Worm (Caenorhabditis elegans) whole organism, L2 larva: ENCODE measurements around the gene ndx-3.

Experiments
- F13H6.1 ChIP-seq: sonication (generic microtip); optimal IDR thresholded peaks from 2 replicates; lab custom pipeline; 2016; ENCODE audit warnings: missing genetic modification characterization, missing compliant biosample characterization
- Y55F3AM.14 ChIP-seq: fragments of 200-800 bp; sonication (Bioruptor generic); optimal IDR thresholded peaks from 2 replicates; lab custom pipeline; 2018; ENCODE audit warnings: mild to moderate bottlenecking, missing genetic modification characterization, missing compliant biosample characterization
- ZK546.5 ChIP-seq: sonication (generic microtip); optimal IDR thresholded peaks from 2 replicates; lab custom pipeline; 2017; ENCODE audit warnings: missing biosample characterization, missing genetic modification characterization
- alr-1 ChIP-seq: fragments of 150-350 bp; optimal IDR thresholded peaks from 2 replicates; lab custom pipeline; 2014; ENCODE audit warnings: missing biosample characterization, missing genetic modification characterization
- egl-27 ChIP-seq: sonication (generic microtip); optimal IDR thresholded peaks from 3 replicates; lab custom pipeline; 2017; ENCODE audit warnings: missing biosample characterization, missing genetic modification reagents, missing genetic modification characterization
- elt-1 ChIP-seq: fragments of 150-350 bp; optimal IDR thresholded peaks from 2 replicates; lab custom pipeline; 2014; ENCODE audit warnings: missing biosample characterization, missing genetic modification characterization
- elt-3 ChIP-seq: sonication (generic microtip); optimal IDR thresholded peaks from 2 replicates; lab custom pipeline; 2017; ENCODE audit warnings: missing biosample characterization, missing genetic modification characterization
- fos-1 ChIP-seq: fragments of 150-350 bp; optimal IDR thresholded peaks from 2 replicates; lab custom pipeline; 2014; ENCODE audit warnings: missing biosample characterization, missing genetic modification characterization
- gmeb-1 ChIP-seq: fragments of 150-350 bp; optimal IDR thresholded peaks from 2 replicates; lab custom pipeline; 2014; ENCODE audit warnings: missing biosample characterization, missing genetic modification characterization
- lin-11 ChIP-seq: fragments of 150-350 bp; sonication (generic microtip); optimal IDR thresholded peaks from 2 replicates; lab custom pipeline; 2014; ENCODE audit warnings: missing biosample characterization, missing genetic modification characterization, inconsistent platforms, mixed read lengths
- lin-39 ChIP-seq: fragments of 150-350 bp; optimal IDR thresholded peaks from 2 replicates; lab custom pipeline; 2014; ENCODE audit warnings: missing biosample characterization, missing genetic modification reagents, missing genetic modification characterization
- mab-5 ChIP-seq: fragments of 150-350 bp; optimal IDR thresholded peaks from 2 replicates; lab custom pipeline; 2014; ENCODE audit warnings: missing biosample characterization, missing genetic modification characterization
- mbf-1 ChIP-seq: sonication (generic microtip); optimal IDR thresholded peaks from 2 replicates; lab custom pipeline; 2017; ENCODE audit warnings: missing biosample characterization, missing genetic modification characterization
- mdl-1 ChIP-seq, 2 experiments: fragments of 150-350 bp in 1 of 2; sonication (generic microtip) in 1 of 2; optimal IDR thresholded peaks; 2 replicates each; lab custom pipeline; 2017; ENCODE audit warnings: missing biosample characterization in 2 of 2, missing genetic modification characterization in 2 of 2
- nhr-10 ChIP-seq: sonication (generic microtip); optimal IDR thresholded peaks from 2 replicates; lab custom pipeline; 2017; ENCODE audit warnings: missing biosample characterization, missing genetic modification characterization
- nhr-21 ChIP-seq: fragments of 150-350 bp; optimal IDR thresholded peaks from 2 replicates; lab custom pipeline; 2014; ENCODE audit warnings: missing biosample characterization, missing genetic modification characterization
- nhr-237 ChIP-seq: fragments of 150-350 bp; optimal IDR thresholded peaks from 2 replicates; lab custom pipeline; 2014; ENCODE audit warnings: missing biosample characterization, missing genetic modification characterization
- nhr-25 ChIP-seq: fragments of 150-350 bp; sonication (generic microtip); optimal IDR thresholded peaks from 3 replicates; lab custom pipeline; 2014; ENCODE audit warnings: missing biosample characterization, missing genetic modification characterization
- nhr-6 ChIP-seq: fragments of 150-350 bp; optimal IDR thresholded peaks from 2 replicates; lab custom pipeline; 2014; ENCODE audit warnings: missing biosample characterization, missing genetic modification characterization
- peb-1 ChIP-seq: fragments of 150-350 bp; optimal IDR thresholded peaks from 2 replicates; lab custom pipeline; 2014; ENCODE audit warnings: missing biosample characterization, missing genetic modification characterization
- sem-4 ChIP-seq: fragments of 150-350 bp; optimal IDR thresholded peaks from 2 replicates; lab custom pipeline; 2014; ENCODE audit warnings: missing biosample characterization, missing genetic modification reagents, missing genetic modification characterization
- skn-1 ChIP-seq: sonication (generic microtip); optimal IDR thresholded peaks from 2 replicates; lab custom pipeline; 2017; ENCODE audit warnings: missing biosample characterization, missing genetic modification characterization
- sma-9 ChIP-seq, 2 experiments: fragments of 150-350 bp in 1 of 2; sonication (generic microtip) in 1 of 2; optimal IDR thresholded peaks; 2 replicates each; lab custom pipeline; 2014 to 2016; ENCODE audit warnings: missing genetic modification characterization in 2 of 2, mild to moderate bottlenecking in 1 of 2, missing biosample characterization in 1 of 2, missing compliant biosample characterization in 1 of 2, missing genetic modification reagents in 1 of 2, moderate library complexity in 1 of 2
- snpc-4 ChIP-seq: fragments of 150-350 bp; optimal IDR thresholded peaks from 2 replicates; lab custom pipeline; 2014; ENCODE audit warnings: missing biosample characterization, missing genetic modification characterization
- zag-1 ChIP-seq: fragments of 150-350 bp; optimal IDR thresholded peaks from 2 replicates; lab custom pipeline; 2014; ENCODE audit warnings: missing biosample characterization, missing genetic modification characterization
- ztf-4 ChIP-seq: fragments of 150-350 bp; optimal IDR thresholded peaks from 2 replicates; lab custom pipeline; 2014; ENCODE audit warnings: missing biosample characterization, missing genetic modification characterization

Gene ndx-3

DNA sequence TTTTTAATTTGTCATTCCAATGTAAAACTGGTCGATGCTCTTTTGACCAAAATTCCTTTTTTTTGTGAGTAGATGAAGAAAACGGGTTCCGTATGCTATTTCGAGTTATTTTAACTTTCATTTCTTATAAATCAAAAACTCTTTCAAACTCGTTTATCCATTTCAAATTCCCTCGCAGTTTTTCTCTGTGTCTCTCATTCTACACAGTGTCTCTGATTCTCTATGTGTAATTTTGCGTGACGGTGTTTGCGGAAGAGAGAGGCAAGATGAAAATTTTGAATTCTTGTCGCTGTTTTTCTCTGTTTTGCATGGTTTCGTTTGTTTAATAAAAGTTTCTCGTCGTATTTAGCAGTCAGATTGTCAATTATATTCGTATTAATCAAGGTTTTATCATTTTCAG, 45.7 kb downstream of the ndx-3 start, which contains the start of gene citk-2 (continued):
- TF ChIP-seq alr-1, result no peak
- no peak for TF ChIP-seq fos-1 (tag; lab: Kevin White, UChicago)
- peak; percentile 39 for TF ChIP-seq ZK546.5 (tag; lab: Kevin White, UChicago)
- TF ChIP-seq gmeb-1 (tag; lab: Kevin White, UChicago), result peak; percentile 100
- peak; percentile 94 for TF ChIP-seq sma-9 (GFP tag; optimal IDR thresholded peaks at IDR 0.05; lab: Kevin White, UChicago)
- TF ChIP-seq sma-9 (tag; optimal IDR thresholded peaks at IDR 0.05; lab: Kevin White, UChicago), result no peak
- no peak for TF ChIP-seq peb-1 (tag; lab: Kevin White, UChicago)
- TF ChIP-seq mab-5 (tag; lab: Kevin White, UChicago), result peak; percentile 87
- TF ChIP-seq elt-3 (tag; lab: Kevin White, UChicago), result no peak
- TF ChIP-seq lin-11 (tag; lab: Kevin White, UChicago), result no peak
- no peak for TF ChIP-seq Y55F3AM.14 (GFP tag; lab: Kevin White, UChicago)
- TF ChIP-seq, all 48 proteins: peak for 16

DNA sequence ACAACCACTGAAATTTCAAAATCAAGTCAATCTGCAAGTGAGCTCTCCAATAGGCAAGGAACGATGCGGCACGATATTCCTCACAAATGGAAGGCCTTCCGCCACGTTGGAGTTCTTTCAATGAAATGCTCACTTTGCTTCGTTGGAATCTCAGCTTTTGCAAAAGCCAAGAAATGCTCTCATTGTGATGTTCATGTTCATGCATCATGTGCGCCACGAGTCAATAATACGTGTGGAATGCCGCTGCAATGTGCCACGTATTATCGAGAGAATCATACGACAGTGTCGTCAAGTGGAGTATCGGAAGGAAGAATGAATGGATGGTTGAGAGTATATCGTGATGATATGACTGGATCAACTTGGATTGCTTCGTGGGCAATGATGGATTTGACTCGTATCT, 48.5 kb downstream of the ndx-3 start:
- TF ChIP-seq sem-4 (tag; lab: Kevin White, UChicago) (no peak), F13H6.1 (no peak), fos-1 (tag; lab: Kevin White, UChicago) (no peak), nhr-21 (tag; lab: Kevin White, UChicago) (no peak), snpc-4 (no peak), nhr-6 (no peak), elt-3 (tag; lab: Kevin White, UChicago) (no peak)

DNA sequence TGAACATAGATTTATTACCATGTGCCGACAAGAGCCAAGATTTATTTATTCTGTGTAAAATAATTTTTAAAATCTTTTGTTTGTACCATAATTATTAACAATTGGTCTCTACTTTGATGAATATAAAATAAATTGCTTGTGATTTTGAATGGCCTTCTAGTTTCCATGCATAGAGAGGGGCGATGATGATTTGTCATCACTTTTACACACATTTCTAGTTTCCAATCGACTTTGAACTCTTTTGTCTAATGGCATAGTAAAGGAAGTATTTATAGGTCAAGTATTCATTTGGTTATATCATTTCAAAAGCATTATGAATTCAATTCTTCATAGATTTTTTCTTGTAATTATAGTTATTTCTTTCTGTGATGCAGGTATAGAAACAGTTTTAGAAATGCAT, 50.3 kb downstream of the ndx-3 start, which contains the start of gene F59A6.10:
F59A6.10 (plus strand) TSS at position 301 of the 400 bp plus-strand sequence.
- no peak for TF ChIP-seq ztf-4 (tag; lab: Kevin White, UChicago)
- TF ChIP-seq nhr-237 (tag; lab: Kevin White, UChicago), result no peak
- TF ChIP-seq elt-1 (tag; lab: Kevin White, UChicago), result no peak
- no peak for TF ChIP-seq mbf-1 (tag; lab: Kevin White, UChicago)
- no peak for TF ChIP-seq fos-1 (tag; lab: Kevin White, UChicago)
- TF ChIP-seq mdl-1 (tag; optimal IDR thresholded peaks at IDR 0.05; lab: Kevin White, UChicago), result no peak
- TF ChIP-seq skn-1 (tag; lab: Kevin White, UChicago), result no peak
- TF ChIP-seq zag-1, result no peak
- TF ChIP-seq nhr-25 (tag; lab: Kevin White, UChicago), result no peak
- no peak for TF ChIP-seq lin-39
- no peak for TF ChIP-seq egl-27 (tag; lab: Kevin White, UChicago)
- TF ChIP-seq Y55F3AM.14 (GFP tag; lab: Kevin White, UChicago), result no peak
- no peak for TF ChIP-seq nhr-10 (tag; lab: Kevin White, UChicago)
